Fruit fly (Drosophila melanogaster) whole organism, pupa: ENCODE measurements around the gene CG8209.

Source experiments
- CG13204 ChIP-seq: fragments of 200-800 bp; sonication (Bioruptor generic); optimal IDR thresholded peaks from 2 replicates; lab custom pipeline; 2018; ENCODE audit warnings: missing biosample characterization, mild to moderate bottlenecking, missing genetic modification characterization, moderate library complexity
- CG14655 ChIP-seq: fragments of 200-800 bp; sonication (Bioruptor generic); optimal IDR thresholded peaks from 3 replicates; lab custom pipeline; 2017; ENCODE audit warnings: mild to moderate bottlenecking, missing biosample characterization, missing genetic modification reagents, missing genetic modification characterization
- CG34367 ChIP-seq: fragments of 200-800 bp; sonication (Bioruptor generic); optimal IDR thresholded peaks from 2 replicates; lab custom pipeline; 2018; ENCODE audit warnings: missing biosample characterization, mild to moderate bottlenecking, missing genetic modification characterization
- CG4496 ChIP-seq: fragments of 200-800 bp; sonication (Bioruptor generic); IDR thresholded peaks from 3 replicates; pipeline ENCODE4 v1.3.6; 2022; ENCODE audit warnings: missing biosample characterization, missing genetic modification characterization
- CG8159 ChIP-seq: fragments of 200-800 bp; sonication (Bioruptor generic); optimal IDR thresholded peaks from 3 replicates; lab custom pipeline; 2018; ENCODE audit warnings: missing biosample characterization, mild to moderate bottlenecking, missing genetic modification characterization, moderate library complexity
- CG8301 ChIP-seq: fragments of 200-800 bp; sonication (Bioruptor generic); optimal IDR thresholded peaks from 2 replicates; lab custom pipeline; 2018; ENCODE audit warnings: missing biosample characterization, mild to moderate bottlenecking, missing genetic modification characterization
- CG9948 ChIP-seq: fragments of 200-800 bp; sonication (Bioruptor generic); optimal IDR thresholded peaks from 2 replicates; lab custom pipeline; 2018; ENCODE audit warnings: missing biosample characterization, mild to moderate bottlenecking, missing genetic modification characterization, moderate library complexity
- D1 ChIP-seq: fragments of 200-800 bp; sonication (Bioruptor generic); optimal IDR thresholded peaks from 2 replicates; lab custom pipeline; 2018; ENCODE audit warnings: missing biosample characterization, mild to moderate bottlenecking, missing genetic modification characterization, moderate library complexity
- EcR ChIP-seq: fragments of 200-800 bp; sonication (Bioruptor generic); optimal IDR thresholded peaks from 3 replicates; lab custom pipeline; 2019; ENCODE audit warnings: missing biosample characterization, missing genetic modification characterization, mild to moderate bottlenecking, moderate library complexity, missing genetic modification reagents
- Ets98B ChIP-seq: fragments of 200-800 bp; sonication (Bioruptor generic); IDR thresholded peaks from 2 replicates; pipeline ENCODE4 v1.3.6; 2022; ENCODE audit warnings: missing biosample characterization, missing genetic modification characterization
- Pif1A ChIP-seq: fragments of 200-800 bp; sonication (Bioruptor generic); optimal IDR thresholded peaks from 3 replicates; lab custom pipeline; 2016; ENCODE audit warnings: missing biosample characterization, missing genetic modification characterization
- Pif1B ChIP-seq: fragments of 200-800 bp; sonication (Bioruptor generic); optimal IDR thresholded peaks from 3 replicates; lab custom pipeline; 2016; ENCODE audit warnings: missing biosample characterization, missing genetic modification characterization
- gl ChIP-seq: fragments of 200-800 bp; sonication (Bioruptor generic); optimal IDR thresholded peaks from 2 replicates; lab custom pipeline; 2018; ENCODE audit warnings: missing biosample characterization, mild to moderate bottlenecking, missing genetic modification characterization
- rn ChIP-seq: fragments of 200-800 bp; sonication (Bioruptor generic); IDR thresholded peaks from 2 replicates; pipeline ENCODE4 v1.3.6; 2022; ENCODE audit warnings: missing biosample characterization, missing genetic modification characterization

DNA sequence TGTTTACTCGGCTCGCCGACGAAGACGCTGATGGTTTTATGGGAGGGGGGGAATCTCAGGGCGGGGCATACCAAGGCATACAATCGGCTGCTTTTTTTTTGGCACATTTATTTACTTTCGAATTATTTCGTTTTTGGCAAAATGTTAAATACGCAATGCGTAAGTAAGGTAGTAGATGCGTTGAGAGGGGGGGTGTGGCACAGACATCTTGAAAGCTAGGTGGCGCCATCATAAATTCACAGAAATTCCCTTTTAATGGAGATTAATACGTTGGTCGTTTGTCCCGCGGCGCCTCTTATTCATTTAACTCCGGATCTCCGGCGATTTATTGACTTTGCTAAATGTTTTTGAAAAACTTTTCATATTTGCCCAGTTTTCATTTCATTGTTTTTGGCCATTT, 34.7 kb upstream of the CG8209 start:
- TF ChIP-seq Pif1A (GFP tag; lab: Kevin White, UChicago) (no peak), CG9948 (tag; lab: Kevin White, UChicago) (no peak), CG13204 (no peak), CG34367 (tag; lab: Kevin White, UChicago) (no peak), CG14655 (GFP tag; lab: Kevin White, UChicago) (no peak), EcR (GFP tag; lab: Kevin White, UChicago) (no peak), CG4496 (GFP tag; lab: Robert Waterston, UW) (no peak), CG8301 (tag; lab: Kevin White, UChicago) (no peak), gl (tag; lab: Kevin White, UChicago) (no peak), rn (no peak), Pif1B (GFP tag; lab: Kevin White, UChicago) (no peak), Ets98B (GFP tag; lab: Robert Waterston, UW) (no peak), D1 (no peak), CG8159 (no peak)
